Worm (Caenorhabditis elegans) whole organism, mixed stage, embryonic: ENCODE data around the gene F35D2.6.

Source experiments
- lin-13 ChIP-seq: fragments of 150-350 bp; optimal IDR thresholded peaks from 2 replicates; lab custom pipeline; 2014; ENCODE audit warnings: missing biosample characterization, missing genetic modification characterization
- mep-1 ChIP-seq: fragments of 150-350 bp; optimal IDR thresholded peaks from 2 replicates; lab custom pipeline; 2017; ENCODE audit warnings: missing biosample characterization, missing genetic modification reagents, missing genetic modification characterization, inconsistent platforms
- nhr-12 ChIP-seq: fragments of 150-350 bp; optimal IDR thresholded peaks from 2 replicates; lab custom pipeline; 2014; ENCODE audit warnings: missing biosample characterization, missing genetic modification characterization
- nhr-76 ChIP-seq: sonication (generic microtip); optimal IDR thresholded peaks from 2 replicates; lab custom pipeline; 2017; ENCODE audit warnings: missing biosample characterization, missing genetic modification characterization
- unc-120 ChIP-seq: sonication (generic microtip); optimal IDR thresholded peaks from 2 replicates; lab custom pipeline; 2017; ENCODE audit warnings: missing genetic modification characterization, missing compliant biosample characterization; ENCODE audit not compliant: poor library complexity, severe bottlenecking
- unc-39 ChIP-seq: fragments of 150-350 bp; optimal IDR thresholded peaks from 2 replicates; lab custom pipeline; 2014; ENCODE audit warnings: missing biosample characterization, missing genetic modification characterization

ce11 chrII:7624995-7625394 is 47.5 kb downstream of the F35D2.6 start:
- TF ChIP-seq lin-13 (no peak), nhr-12 (tag; lab: Kevin White, UChicago) (no peak), unc-39 (tag; lab: Kevin White, UChicago) (no peak), mep-1 (no peak), unc-120 (tag; lab: Kevin White, UChicago) (no peak), nhr-76 (tag; lab: Kevin White, UChicago) (no peak)
